Fruit fly (Drosophila melanogaster) whole organism, embryonic: ENCODE results near the gene Pop5.

ENCODE experiments used
- ATbp ChIP-seq: fragments of 200-800 bp; sonication (Bioruptor generic); optimal IDR thresholded peaks from 2 replicates; lab custom pipeline; 2017; ENCODE audit warnings: missing biosample characterization, mild to moderate bottlenecking, missing genetic modification characterization, missing genetic modification reagents
- Awh ChIP-seq: fragments of 200-800 bp; sonication (Bioruptor generic); IDR thresholded peaks from 2 replicates; pipeline ENCODE4, ENCODE4 v1.3.6; 2022; ENCODE audit warnings: missing biosample characterization, missing genetic modification characterization
- B-H2 ChIP-seq: fragments of 200-800 bp; sonication (Bioruptor generic); optimal IDR thresholded peaks from 2 replicates; lab custom pipeline; 2018; ENCODE audit warnings: missing biosample characterization, mild to moderate bottlenecking, missing genetic modification characterization
- Blimp-1 ChIP-seq: fragments of 200-800 bp; sonication (Bioruptor generic); optimal IDR thresholded peaks from 3 replicates; lab custom pipeline; 2018; ENCODE audit warnings: missing biosample characterization, missing genetic modification characterization, mild to moderate bottlenecking, moderate library complexity, missing genetic modification reagents
- CG13287 ChIP-seq: fragments of 200-800 bp; sonication (Bioruptor generic); IDR thresholded peaks from 2 replicates; pipeline ENCODE4 v1.3.6; 2022; ENCODE audit warnings: missing biosample characterization, missing genetic modification characterization; ENCODE audit not compliant: partially characterized antibody
- CG1647 ChIP-seq: fragments of 200-800 bp; sonication (Bioruptor generic); optimal IDR thresholded peaks from 3 replicates; lab custom pipeline; 2016; ENCODE audit warnings: missing biosample characterization, missing genetic modification characterization
- CG17328 ChIP-seq: fragments of 200-800 bp; sonication (Bioruptor generic); IDR thresholded peaks from 2 replicates; pipeline ENCODE4 v1.3.6; 2022; ENCODE audit warnings: missing biosample characterization, missing genetic modification characterization
- CG17912 ChIP-seq: fragments of 200-800 bp; sonication (Bioruptor generic); optimal IDR thresholded peaks from 2 replicates; lab custom pipeline; 2018; ENCODE audit warnings: missing biosample characterization, mild to moderate bottlenecking, missing genetic modification characterization
- CG1792 ChIP-seq: fragments of 200-800 bp; sonication (Bioruptor generic); optimal IDR thresholded peaks from 2 replicates; lab custom pipeline; 2016; ENCODE audit warnings: missing biosample characterization, missing genetic modification characterization
- CG3407 ChIP-seq: fragments of 200-800 bp; sonication (Bioruptor generic); optimal IDR thresholded peaks from 2 replicates; lab custom pipeline; 2018; ENCODE audit warnings: missing biosample characterization, mild to moderate bottlenecking, missing genetic modification characterization
- CG3838 ChIP-seq: fragments of 200-800 bp; sonication (Bioruptor generic); optimal IDR thresholded peaks from 3 replicates; lab custom pipeline; 2016; ENCODE audit warnings: missing biosample characterization, missing genetic modification characterization
- CG6272 ChIP-seq: fragments of 200-800 bp; sonication (Bioruptor generic); IDR thresholded peaks from 2 replicates; pipeline ENCODE4 v1.3.6; 2022; ENCODE audit warnings: missing biosample characterization, missing genetic modification characterization
- CG6689 ChIP-seq: fragments of 200-800 bp; sonication (Bioruptor generic); IDR thresholded peaks from 2 replicates; pipeline ENCODE4 v1.3.6; 2022; ENCODE audit warnings: missing biosample characterization, missing genetic modification characterization
- CG6854 ChIP-seq: fragments of 200-800 bp; sonication (Bioruptor generic); optimal IDR thresholded peaks from 3 replicates; lab custom pipeline; 2017; ENCODE audit warnings: missing biosample characterization, mild to moderate bottlenecking, missing genetic modification characterization
- CG7745 ChIP-seq: fragments of 200-800 bp; sonication (Bioruptor generic); optimal IDR thresholded peaks from 2 replicates; lab custom pipeline; 2018; ENCODE audit warnings: missing biosample characterization, mild to moderate bottlenecking, missing genetic modification characterization, moderate library complexity
- CG8089 ChIP-seq: fragments of 200-800 bp; sonication (Bioruptor generic); optimal IDR thresholded peaks from 3 replicates; lab custom pipeline; 2016; ENCODE audit warnings: missing biosample characterization, missing genetic modification characterization
- CG8478 ChIP-seq: fragments of >200 bp; optimal IDR thresholded peaks from 2 replicates; lab custom pipeline; 2018
- CG9609 ChIP-seq: fragments of 200-800 bp; sonication (Bioruptor generic); optimal IDR thresholded peaks from 3 replicates; lab custom pipeline; 2016; ENCODE audit warnings: missing biosample characterization, missing genetic modification characterization
- Dip3 ChIP-seq: fragments of 200-800 bp; sonication (Bioruptor generic); optimal IDR thresholded peaks from 3 replicates; lab custom pipeline; 2016; ENCODE audit warnings: missing biosample characterization, missing genetic modification characterization
- Dll ChIP-seq: fragments of 200-800 bp; sonication (Bioruptor generic); IDR thresholded peaks from 4 replicates; pipeline ENCODE4 v1.3.6; 2022; ENCODE audit warnings: missing biosample characterization, missing genetic modification characterization; ENCODE audit not compliant: partially characterized antibody
- Dp ChIP-seq: fragments of 200-800 bp; sonication (Bioruptor generic); optimal IDR thresholded peaks from 2 replicates; lab custom pipeline; 2018; ENCODE audit warnings: missing biosample characterization, mild to moderate bottlenecking, missing genetic modification characterization, moderate library complexity
- GATAe ChIP-seq: fragments of 200-800 bp; sonication (Bioruptor generic); conservative IDR thresholded peaks from 2 replicates; pipeline ENCODE4 v1.3.6; 2022; ENCODE audit warnings: missing biosample characterization, missing genetic modification characterization
- Hr51 ChIP-seq, 2 experiments: fragments of 200-800 bp; sonication (Bioruptor generic); optimal IDR thresholded peaks; 2 replicates in 1 of 2; 3 replicates in 1 of 2; lab custom pipeline; 2016 to 2018; ENCODE audit warnings: missing biosample characterization in 2 of 2, missing genetic modification characterization in 2 of 2, mild to moderate bottlenecking in 1 of 2, moderate library complexity in 1 of 2
- Hsf ChIP-seq: fragments of 200-800 bp; sonication (Bioruptor generic); optimal IDR thresholded peaks from 3 replicates; lab custom pipeline; 2016; ENCODE audit warnings: missing biosample characterization, missing genetic modification characterization
- Lhr ChIP-seq: fragments of 200-800 bp; sonication (Bioruptor generic); optimal IDR thresholded peaks from 3 replicates; lab custom pipeline; 2017; ENCODE audit warnings: mild to moderate bottlenecking, missing biosample characterization, missing genetic modification reagents, missing genetic modification characterization
- Lpt ChIP-seq: fragments of >200 bp; optimal IDR thresholded peaks from 2 replicates; lab custom pipeline; 2018; ENCODE audit warnings: missing biosample characterization, missing genetic modification characterization
- MTF-1 ChIP-seq: fragments of 200-800 bp; sonication (Bioruptor generic); optimal IDR thresholded peaks from 2 replicates; lab custom pipeline; 2018; ENCODE audit warnings: missing biosample characterization, mild to moderate bottlenecking, missing genetic modification characterization, borderline replicate concordance
- Mes4 ChIP-seq: fragments of 200-800 bp; sonication (Bioruptor generic); optimal IDR thresholded peaks from 2 replicates; lab custom pipeline; 2016; ENCODE audit warnings: missing biosample characterization, missing genetic modification characterization
- NK7.1 ChIP-seq: fragments of 200-800 bp; sonication (Bioruptor generic); optimal IDR thresholded peaks from 3 replicates; lab custom pipeline; 2016; ENCODE audit warnings: missing biosample characterization, missing genetic modification characterization
- Neu2 ChIP-seq: fragments of 200-800 bp; sonication (Bioruptor generic); optimal IDR thresholded peaks from 3 replicates; lab custom pipeline; 2016; ENCODE audit warnings: missing biosample characterization, missing genetic modification characterization, borderline replicate concordance
- NfI ChIP-seq: fragments of 200-800 bp; sonication (Bioruptor generic); optimal IDR thresholded peaks from 3 replicates; lab custom pipeline; 2018; ENCODE audit warnings: missing biosample characterization, mild to moderate bottlenecking, missing genetic modification characterization, moderate library complexity
- Sin3A ChIP-seq: fragments of >200 bp; optimal IDR thresholded peaks from 2 replicates; lab custom pipeline; 2018
- ato ChIP-seq: fragments of 200-800 bp; sonication (Bioruptor generic); IDR thresholded peaks from 2 replicates; pipeline ENCODE4 v1.3.6; 2022; ENCODE audit warnings: missing biosample characterization, missing genetic modification characterization; ENCODE audit not compliant: partially characterized antibody
- dan ChIP-seq: fragments of 200-800 bp; sonication (Bioruptor generic); IDR thresholded peaks from 2 replicates; pipeline ENCODE4 v1.3.6; 2022; ENCODE audit warnings: missing biosample characterization, missing genetic modification characterization
- dimm ChIP-seq: fragments of 200-800 bp; sonication (Bioruptor generic); IDR thresholded peaks from 2 replicates; pipeline ENCODE4 v1.3.6; 2022; ENCODE audit warnings: missing biosample characterization, missing genetic modification characterization
- ewg ChIP-seq: fragments of 200-800 bp; sonication (Bioruptor generic); optimal IDR thresholded peaks from 3 replicates; lab custom pipeline; 2017; ENCODE audit warnings: mild to moderate bottlenecking, missing biosample characterization, missing genetic modification reagents, missing genetic modification characterization
- fd3F ChIP-seq: fragments of 200-800 bp; sonication (Bioruptor generic); optimal IDR thresholded peaks from 2 replicates; lab custom pipeline; 2018; ENCODE audit warnings: missing biosample characterization, mild to moderate bottlenecking, missing genetic modification characterization, moderate library complexity
- fu2 ChIP-seq: fragments of 200-800 bp; sonication (Bioruptor generic); optimal IDR thresholded peaks from 2 replicates; lab custom pipeline; 2016; ENCODE audit warnings: missing biosample characterization, missing genetic modification characterization
- gcm ChIP-seq: fragments of 200-800 bp; sonication (Bioruptor generic); optimal IDR thresholded peaks from 2 replicates; lab custom pipeline; 2019; ENCODE audit warnings: missing biosample characterization, mild to moderate bottlenecking, missing genetic modification characterization, moderate library complexity
- grau ChIP-seq: fragments of 200-800 bp; optimal IDR thresholded peaks from 3 replicates; lab custom pipeline; 2019; ENCODE audit warnings: missing biosample characterization, mild to moderate bottlenecking, missing genetic modification characterization, moderate library complexity
- gro ChIP-seq: fragments of 200-800 bp; sonication (Bioruptor generic); optimal IDR thresholded peaks from 2 replicates; lab custom pipeline; 2016; ENCODE audit warnings: missing biosample characterization, missing genetic modification characterization
- gsb-n ChIP-seq: fragments of 200-800 bp; sonication (Bioruptor generic); optimal IDR thresholded peaks from 3 replicates; lab custom pipeline; 2018; ENCODE audit warnings: missing biosample characterization, mild to moderate bottlenecking, missing genetic modification characterization
- nerfin-1 ChIP-seq: fragments of 200-800 bp; sonication (Bioruptor generic); optimal IDR thresholded peaks from 3 replicates; lab custom pipeline; 2019; ENCODE audit warnings: missing biosample characterization, mild to moderate bottlenecking, missing genetic modification characterization, moderate library complexity
- otp ChIP-seq: fragments of 200-800 bp; sonication (Bioruptor generic); IDR thresholded peaks from 3 replicates; pipeline ENCODE4, ENCODE4 v1.3.6; 2022; ENCODE audit warnings: missing biosample characterization, missing genetic modification characterization
- ro ChIP-seq: fragments of 200-800 bp; sonication (Bioruptor generic); IDR thresholded peaks from 2 replicates; pipeline ENCODE4 v1.3.6; 2022; ENCODE audit warnings: missing biosample characterization, missing genetic modification characterization
- sc ChIP-seq, 3 experiments: fragments of >200 bp in 2 of 3; fragments of 200-800 bp in 1 of 3; sonication (Bioruptor generic) in 1 of 3; optimal IDR thresholded peaks; 2 replicates in 2 of 3; 3 replicates in 1 of 3; lab custom pipeline; 2017; ENCODE audit warnings: mild to moderate bottlenecking in 1 of 3, missing biosample characterization in 1 of 3, missing genetic modification characterization in 1 of 3, missing genetic modification reagents in 1 of 3
- slou ChIP-seq: fragments of 200-800 bp; sonication (Bioruptor generic); optimal IDR thresholded peaks from 3 replicates; lab custom pipeline; 2016; ENCODE audit warnings: missing biosample characterization, missing genetic modification characterization
- trh ChIP-seq: fragments of 200-800 bp; sonication (Bioruptor generic); optimal IDR thresholded peaks from 2 replicates; lab custom pipeline; 2016; ENCODE audit warnings: missing biosample characterization, missing genetic modification characterization
- wor ChIP-seq: fragments of 200-800 bp; sonication (Bioruptor generic); IDR thresholded peaks from 2 replicates; pipeline ENCODE4 v1.3.6; 2022; ENCODE audit warnings: missing biosample characterization, missing genetic modification characterization

Pop5 gene

dm6 chr3L:17012017-17012719 is 32.7 kb downstream of the Pop5 start, which contains the start of gene CG3764 (continued):
- TF ChIP-seq gcm: peak; percentile 74
- no peak for TF ChIP-seq CG8478 (lab: Kevin White, UChicago)
- no peak for TF ChIP-seq slou (GFP tag; lab: Kevin White, UChicago)
- TF ChIP-seq CG1647 (GFP tag; lab: Kevin White, UChicago): peak; percentile 56
- peak; percentile 81 for TF ChIP-seq CG6854 (GFP tag; lab: Kevin White, UChicago)
- TF ChIP-seq Blimp-1 (GFP tag; lab: Kevin White, UChicago): peak; percentile 56
- peak; percentile 91 for TF ChIP-seq Lhr (GFP tag; lab: Kevin White, UChicago)
- no peak for TF ChIP-seq Lpt (GFP tag; lab: Kevin White, UChicago)
- TF ChIP-seq gro (GFP tag; lab: Kevin White, UChicago): peak; percentile 83
- peak; percentile 77 for TF ChIP-seq Dp (GFP tag; lab: Kevin White, UChicago)
- TF ChIP-seq CG3407 (GFP tag; lab: Kevin White, UChicago): peak; percentile 89
- TF ChIP-seq Mes4 (GFP tag; lab: Kevin White, UChicago): peak; percentile 83
- no peak for TF ChIP-seq ato (GFP tag; lab: Robert Waterston, UW)
- TF ChIP-seq Hsf (GFP tag; lab: Kevin White, UChicago): peak; percentile 37
- TF ChIP-seq CG17328: peak; percentile 76
- peak; percentile 44 for TF ChIP-seq gsb-n (tag; lab: Kevin White, UChicago)
- peak; percentile 9 for TF ChIP-seq trh (GFP tag; lab: Kevin White, UChicago)
- peak; percentile 63 for TF ChIP-seq CG9609 (GFP tag; lab: Kevin White, UChicago)
- TF ChIP-seq B-H2 (GFP tag; lab: Kevin White, UChicago): peak; percentile 86
- peak; percentile 54; the same call in 1 of the 2 replicates for TF ChIP-seq CG6689
- TF ChIP-seq wor (GFP tag; lab: Robert Waterston, UW): no peak
- peak; percentile 63 for TF ChIP-seq grau (tag; lab: Kevin White, UChicago)
- no peak for TF ChIP-seq dimm (GFP tag; lab: Robert Waterston, UW)
- TF ChIP-seq CG1792 (GFP tag; lab: Kevin White, UChicago): peak; percentile 53
- TF ChIP-seq fd3F: peak; percentile 56
- TF ChIP-seq MTF-1 (GFP tag; lab: Kevin White, UChicago): peak; percentile 88
- TF ChIP-seq CG6272 (GFP tag; lab: Robert Waterston, UW): peak; percentile 31; the same call in 1 of the 2 replicates
- TF ChIP-seq Sin3A (lab: Kevin White, UChicago): peak; percentile 43
- peak; percentile 24 for TF ChIP-seq CG7745 (tag; lab: Kevin White, UChicago)
- TF ChIP-seq sc (optimal IDR thresholded peaks at IDR 0.05; lab: Kevin White, UChicago): no peak
- TF ChIP-seq sc (GFP tag; optimal IDR thresholded peaks at IDR 0.05; lab: Kevin White, UChicago): peak; percentile 70
- TF ChIP-seq ewg: peak; percentile 100
- no peak for TF ChIP-seq CG3838 (GFP tag; lab: Kevin White, UChicago)
- no peak for TF ChIP-seq Neu2 (GFP tag; lab: Kevin White, UChicago)
- TF ChIP-seq NK7.1: peak; percentile 77
- TF ChIP-seq dan (GFP tag; lab: Robert Waterston, UW): no peak
- peak; percentile 25 for TF ChIP-seq fu2
- TF ChIP-seq CG8089 (GFP tag; lab: Kevin White, UChicago): peak; percentile 83
- TF ChIP-seq ATbp (GFP tag; lab: Kevin White, UChicago): peak; percentile 91
- TF ChIP-seq otp (GFP tag; lab: Robert Waterston, UW): peak; percentile 65; the same call in 1 of the 3 replicates
- peak; percentile 55 to 75 for TF ChIP-seq Hr51 (GFP tag; optimal IDR thresholded peaks at IDR 0.05; lab: Kevin White, UChicago)
- TF ChIP-seq NfI: peak; percentile 85
- peak; percentile 98 for TF ChIP-seq CG17912 (GFP tag; lab: Kevin White, UChicago)
- TF ChIP-seq GATAe (GFP tag; lab: Robert Waterston, UW): no peak
- TF ChIP-seq Dll (GFP tag; lab: Robert Waterston, UW): peak; percentile 50; the same call in 2 of the 4 replicates
- no peak for TF ChIP-seq ro
- TF ChIP-seq CG13287 (GFP tag; lab: Robert Waterston, UW): peak; percentile 61
- TF ChIP-seq nerfin-1 (tag; lab: Kevin White, UChicago): peak; percentile 80
- peak; percentile 62 for TF ChIP-seq Dip3
- peak; percentile 76 for TF ChIP-seq Awh (GFP tag; lab: Robert Waterston, UW)
